Fruit fly (Drosophila melanogaster) whole organism, prepupa: ENCODE results near the gene CG5568.
A peak's percentile ranks its signal among the peaks of the same experiment; 100 is the strongest.

Source experiments
- Blimp-1 ChIP-seq: fragments of 200-800 bp; sonication (Bioruptor generic); optimal IDR thresholded peaks from 3 replicates; lab custom pipeline; 2017; ENCODE audit warnings: missing biosample characterization, missing genetic modification characterization, mild to moderate bottlenecking, moderate library complexity, missing genetic modification reagents
- CG10669 ChIP-seq: fragments of 200-800 bp; sonication (Bioruptor generic); optimal IDR thresholded peaks from 3 replicates; lab custom pipeline; 2018; ENCODE audit warnings: missing biosample characterization, mild to moderate bottlenecking, missing genetic modification characterization, moderate library complexity
- CG11294 ChIP-seq: fragments of 200-800 bp; sonication (Bioruptor generic); IDR thresholded peaks from 2 replicates; pipeline ENCODE4 v1.3.6; 2022; ENCODE audit warnings: missing biosample characterization, missing genetic modification characterization
- CG11762 ChIP-seq: fragments of 200-800 bp; sonication (Bioruptor generic); optimal IDR thresholded peaks from 3 replicates; lab custom pipeline; 2016; ENCODE audit warnings: missing biosample characterization, missing genetic modification characterization; ENCODE audit not compliant: insufficient read depth
- CG11902 ChIP-seq: fragments of 200-800 bp; sonication (Bioruptor generic); optimal IDR thresholded peaks from 3 replicates; lab custom pipeline; 2016; ENCODE audit warnings: missing biosample characterization, missing genetic modification characterization
- CG3032 ChIP-seq: fragments of 200-800 bp; optimal IDR thresholded peaks from 2 replicates; lab custom pipeline; 2019; ENCODE audit warnings: missing biosample characterization, mild to moderate bottlenecking, missing genetic modification characterization, moderate library complexity
- CG32006 ChIP-seq: fragments of 200-800 bp; sonication (Bioruptor generic); optimal IDR thresholded peaks from 3 replicates; lab custom pipeline; 2017; ENCODE audit warnings: missing biosample characterization, mild to moderate bottlenecking, missing genetic modification characterization
- CG34406 ChIP-seq: fragments of 200-800 bp; sonication (Bioruptor generic); optimal IDR thresholded peaks from 3 replicates; lab custom pipeline; 2016; ENCODE audit warnings: missing biosample characterization, missing genetic modification characterization
- CG3919 ChIP-seq: fragments of 200-800 bp; sonication (Bioruptor generic); optimal IDR thresholded peaks from 3 replicates; lab custom pipeline; 2016; ENCODE audit warnings: missing biosample characterization, missing genetic modification characterization
- CG4318 ChIP-seq: fragments of 200-800 bp; sonication (Bioruptor generic); optimal IDR thresholded peaks from 3 replicates; lab custom pipeline; 2017; ENCODE audit warnings: missing biosample characterization, mild to moderate bottlenecking, missing genetic modification characterization
- CG6163 ChIP-seq: fragments of 200-800 bp; sonication (Bioruptor generic); IDR thresholded peaks from 3 replicates; pipeline ENCODE4 v1.3.6; 2022; ENCODE audit warnings: missing biosample characterization, missing genetic modification characterization
- CG6276 ChIP-seq: fragments of 200-800 bp; sonication (Bioruptor generic); optimal IDR thresholded peaks from 2 replicates; lab custom pipeline; 2017; ENCODE audit warnings: missing biosample characterization, mild to moderate bottlenecking, missing genetic modification characterization
- CG6792 ChIP-seq: fragments of 200-800 bp; sonication (Bioruptor generic); optimal IDR thresholded peaks from 3 replicates; lab custom pipeline; 2016; ENCODE audit warnings: missing biosample characterization, missing genetic modification characterization
- CG6808 ChIP-seq: fragments of 200-800 bp; sonication (Bioruptor generic); optimal IDR thresholded peaks from 3 replicates; lab custom pipeline; 2017; ENCODE audit warnings: missing biosample characterization, missing genetic modification characterization, mild to moderate bottlenecking, moderate library complexity, missing genetic modification reagents
- CG6854 ChIP-seq: fragments of 200-800 bp; sonication (Bioruptor generic); optimal IDR thresholded peaks from 2 replicates; lab custom pipeline; 2017; ENCODE audit warnings: missing biosample characterization, mild to moderate bottlenecking, missing genetic modification characterization
- CG8119 ChIP-seq: fragments of 200-800 bp; sonication (Bioruptor generic); IDR thresholded peaks from 3 replicates; pipeline ENCODE4 v1.3.6; 2022; ENCODE audit warnings: missing biosample characterization, missing genetic modification characterization
- CG9139 ChIP-seq: fragments of 200-800 bp; sonication (Bioruptor generic); optimal IDR thresholded peaks from 3 replicates; lab custom pipeline; 2017; ENCODE audit warnings: missing biosample characterization, mild to moderate bottlenecking, missing genetic modification characterization
- Eip78C ChIP-seq: fragments of 200-800 bp; sonication (Bioruptor generic); peaks from one replicate; lab custom pipeline; 2016; ENCODE audit warnings: missing biosample characterization, missing genetic modification characterization
- Eip93F ChIP-seq: fragments of 200-800 bp; sonication (Bioruptor generic); optimal IDR thresholded peaks from 2 replicates; lab custom pipeline; 2016; ENCODE audit warnings: missing biosample characterization, mild to moderate bottlenecking, missing genetic modification characterization
- Ets21C ChIP-seq: fragments of 200-800 bp; sonication (Bioruptor generic); optimal IDR thresholded peaks from 3 replicates; lab custom pipeline; 2016; ENCODE audit warnings: missing biosample characterization, missing genetic modification characterization
- Ets96B ChIP-seq: fragments of 200-800 bp; optimal IDR thresholded peaks from 2 replicates; lab custom pipeline; 2019; ENCODE audit warnings: missing biosample characterization, mild to moderate bottlenecking, missing genetic modification characterization, moderate library complexity
- Gug ChIP-seq: fragments of 200-800 bp; sonication (Bioruptor generic); IDR thresholded peaks from 2 replicates; pipeline ENCODE4 v1.3.6; 2022; ENCODE audit warnings: missing biosample characterization, missing genetic modification characterization
- Hr38 ChIP-seq: sonication (Bioruptor generic); optimal IDR thresholded peaks from 2 replicates; lab custom pipeline; 2016; ENCODE audit warnings: missing biosample characterization, missing genetic modification characterization
- Hr39 ChIP-seq: fragments of 200-800 bp; sonication (Bioruptor generic); optimal IDR thresholded peaks from 2 replicates; lab custom pipeline; 2016; ENCODE audit warnings: missing biosample characterization, missing genetic modification characterization
- Lpt ChIP-seq: fragments of 200-800 bp; sonication (Bioruptor generic); optimal IDR thresholded peaks from 3 replicates; lab custom pipeline; 2016; ENCODE audit warnings: missing biosample characterization, missing genetic modification characterization
- OdsH ChIP-seq: fragments of 200-800 bp; sonication (Bioruptor generic); optimal IDR thresholded peaks from 3 replicates; lab custom pipeline; 2016; ENCODE audit warnings: missing biosample characterization, missing genetic modification characterization
- Smox ChIP-seq: fragments of 200-800 bp; sonication (Bioruptor generic); optimal IDR thresholded peaks from 3 replicates; lab custom pipeline; 2016; ENCODE audit warnings: missing biosample characterization, missing genetic modification characterization
- Sox102F ChIP-seq: fragments of 200-800 bp; sonication (Bioruptor generic); optimal IDR thresholded peaks from 2 replicates; lab custom pipeline; 2016; ENCODE audit warnings: missing biosample characterization, mild to moderate bottlenecking, missing genetic modification characterization
- Sox14 ChIP-seq: fragments of 200-800 bp; sonication (Bioruptor generic); optimal IDR thresholded peaks from 3 replicates; lab custom pipeline; 2016; ENCODE audit warnings: missing biosample characterization, missing genetic modification characterization
- Sox15 ChIP-seq: fragments of 200-800 bp; sonication (Bioruptor generic); optimal IDR thresholded peaks from 3 replicates; lab custom pipeline; 2016; ENCODE audit warnings: missing biosample characterization, missing genetic modification characterization
- acj6 ChIP-seq: fragments of 200-800 bp; sonication (Bioruptor generic); optimal IDR thresholded peaks from 3 replicates; lab custom pipeline; 2016; ENCODE audit warnings: missing biosample characterization, missing genetic modification characterization
- dsx ChIP-seq: fragments of 200-800 bp; optimal IDR thresholded peaks from 3 replicates; lab custom pipeline; 2019; ENCODE audit warnings: missing biosample characterization, mild to moderate bottlenecking, missing genetic modification characterization, moderate library complexity; ENCODE audit not compliant: poor library complexity, severe bottlenecking
- fd59A ChIP-seq: fragments of 200-800 bp; sonication (Bioruptor generic); optimal IDR thresholded peaks from 2 replicates; lab custom pipeline; 2017; ENCODE audit warnings: missing biosample characterization, mild to moderate bottlenecking, missing genetic modification characterization, missing genetic modification reagents
- fkh ChIP-seq: fragments of 200-800 bp; sonication (Bioruptor generic); optimal IDR thresholded peaks from 3 replicates; lab custom pipeline; 2017; ENCODE audit warnings: missing biosample characterization, mild to moderate bottlenecking, missing genetic modification characterization, moderate library complexity
- lz ChIP-seq: fragments of 200-800 bp; sonication (Bioruptor generic); optimal IDR thresholded peaks from 3 replicates; lab custom pipeline; 2016; ENCODE audit warnings: missing biosample characterization, missing genetic modification characterization
- pdm3 ChIP-seq: fragments of 200-800 bp; sonication (Bioruptor generic); optimal IDR thresholded peaks from 3 replicates; lab custom pipeline; 2016; ENCODE audit warnings: missing biosample characterization, missing genetic modification characterization
- salr ChIP-seq, 2 experiments: fragments of 200-800 bp; sonication (Bioruptor generic); optimal IDR thresholded peaks; 3 replicates each; lab custom pipeline; 2016 to 2018; ENCODE audit warnings: missing biosample characterization in 2 of 2, missing genetic modification characterization in 2 of 2, mild to moderate bottlenecking in 1 of 2
- spab ChIP-seq: fragments of 200-800 bp; sonication (Bioruptor generic); optimal IDR thresholded peaks from 2 replicates; lab custom pipeline; 2017; ENCODE audit warnings: missing biosample characterization, mild to moderate bottlenecking, missing genetic modification characterization, missing genetic modification reagents
- ss ChIP-seq, 2 experiments: fragments of 200-800 bp; sonication (Bioruptor generic); optimal IDR thresholded peaks; 2 replicates in 1 of 2; 3 replicates in 1 of 2; lab custom pipeline; 2017 to 2018; ENCODE audit warnings: mild to moderate bottlenecking in 2 of 2, missing biosample characterization in 2 of 2, missing genetic modification characterization in 2 of 2, moderate library complexity in 1 of 2

CG5568 gene

DNA sequence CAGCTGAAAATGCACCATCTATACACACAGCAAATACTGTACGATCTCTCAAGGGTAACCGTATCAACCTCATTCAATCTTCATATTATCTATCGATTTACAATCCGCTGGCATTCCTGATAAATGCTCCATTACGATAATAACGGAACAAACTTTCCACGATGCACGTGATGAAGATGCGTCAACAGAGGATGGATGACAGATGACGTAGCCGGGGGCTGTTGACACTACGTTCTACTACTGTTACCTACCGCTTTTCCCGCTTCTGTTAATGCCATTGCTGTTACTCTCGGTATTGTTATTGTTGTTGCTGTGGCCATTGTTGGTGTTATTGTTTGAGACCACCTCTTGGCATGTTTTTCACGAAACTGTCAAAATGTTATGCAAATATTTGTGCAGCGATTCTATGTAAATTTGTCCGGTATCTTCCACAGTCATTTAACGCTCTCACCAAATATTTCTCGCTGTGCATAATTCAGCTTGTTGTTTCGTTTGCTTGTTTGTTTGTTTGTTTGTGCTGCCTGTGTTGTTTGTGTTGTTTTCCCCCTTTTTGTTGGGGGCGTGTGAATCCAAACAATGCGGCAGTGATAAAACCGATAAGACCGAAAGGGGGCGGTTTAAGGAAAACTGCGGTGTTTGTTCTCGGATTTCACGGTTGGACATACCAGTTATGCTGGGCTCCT lies 47.4 kb upstream of the CG5568 start (continued):
- TF ChIP-seq CG10669 (GFP tag; lab: Kevin White, UChicago): peak; percentile 7
- peak; percentile 2 for TF ChIP-seq acj6
- TF ChIP-seq CG6792 (GFP tag; lab: Kevin White, UChicago): peak; percentile 1
- TF ChIP-seq CG3919 (GFP tag; lab: Kevin White, UChicago): peak; percentile 19
- TF ChIP-seq CG8119 (GFP tag; lab: Robert Waterston, UW): no peak

dm6 chr3L:5825483-5825882 lies 45.8 kb upstream of the CG5568 start:
- no peak for TF ChIP-seq fkh (GFP tag; lab: Kevin White, UChicago)
- TF ChIP-seq CG4318 (GFP tag; lab: Kevin White, UChicago): no peak
- TF ChIP-seq Eip93F (GFP tag; lab: Kevin White, UChicago): no peak
- TF ChIP-seq acj6: peak; percentile 28
- TF ChIP-seq spab: peak; percentile 12
- TF ChIP-seq Sox102F: no peak
- TF ChIP-seq CG6808 (GFP tag; lab: Kevin White, UChicago): no peak
- no peak for TF ChIP-seq CG6854 (GFP tag; lab: Kevin White, UChicago)
- no peak for TF ChIP-seq Ets21C (GFP tag; lab: Kevin White, UChicago)
- peak; percentile 19 for TF ChIP-seq fd59A (GFP tag; lab: Kevin White, UChicago)
- no peak for TF ChIP-seq lz
- TF ChIP-seq Hr39: no peak
- TF ChIP-seq Eip78C: peak; percentile 52
- TF ChIP-seq pdm3 (GFP tag; lab: Kevin White, UChicago): no peak
- no peak for TF ChIP-seq dsx (GFP tag; lab: Kevin White, UChicago)
- no peak for TF ChIP-seq CG11294
- peak; percentile 7 for TF ChIP-seq CG34406 (GFP tag; lab: Kevin White, UChicago)
- peak; percentile 36 for TF ChIP-seq CG3032
- TF ChIP-seq CG6276 (GFP tag; lab: Kevin White, UChicago): no peak
- peak; percentile 2 for TF ChIP-seq CG32006 (GFP tag; lab: Kevin White, UChicago)
- no peak for TF ChIP-seq Blimp-1
- peak; percentile 5 for TF ChIP-seq Ets96B (tag; lab: Kevin White, UChicago)
- TF ChIP-seq Lpt (GFP tag; lab: Kevin White, UChicago): no peak
- no peak for TF ChIP-seq CG11902
- no peak for TF ChIP-seq ss (GFP tag; optimal IDR thresholded peaks at IDR 0.05; lab: Kevin White, UChicago)
- no peak for TF ChIP-seq Smox (GFP tag; lab: Kevin White, UChicago)
- TF ChIP-seq Sox14 (GFP tag; lab: Kevin White, UChicago): no peak
- no peak for TF ChIP-seq Sox15 (GFP tag; lab: Kevin White, UChicago)
- no peak for TF ChIP-seq Hr38 (GFP tag; lab: Kevin White, UChicago)
- peak; percentile 9 for TF ChIP-seq CG10669 (GFP tag; lab: Kevin White, UChicago)
- no peak for TF ChIP-seq OdsH (GFP tag; lab: Kevin White, UChicago)
- TF ChIP-seq CG6163 (GFP tag; lab: Robert Waterston, UW): 0 out of 3 replicates have a peak, but pooled peaks have one; percentile 12
- no peak for TF ChIP-seq CG11762
- TF ChIP-seq, all 60 proteins: peak for 10

dm6 chr3L:5828275-5828674 lies 43.0 kb upstream of the CG5568 start:
- TF ChIP-seq CG11762 (no peak), spab (no peak), CG9139 (GFP tag; lab: Kevin White, UChicago) (no peak), salr (GFP tag; optimal IDR thresholded peaks at IDR 0.05; lab: Kevin White, UChicago) (no peak), Lpt (GFP tag; lab: Kevin White, UChicago) (no peak), CG10669 (GFP tag; lab: Kevin White, UChicago) (no peak), CG34406 (GFP tag; lab: Kevin White, UChicago) (no peak), Gug (GFP tag; lab: Robert Waterston, UW) (no peak), lz (no peak), Eip78C (no peak), fkh (GFP tag; lab: Kevin White, UChicago) (no peak), CG11902 (no peak)
